Worm (Caenorhabditis elegans) whole organism, early embryonic: ENCODE measurements around the gene F58A6.2.

Experiments
- F13C5.2 ChIP-seq: sonication (generic microtip); optimal IDR thresholded peaks from 2 replicates; lab custom pipeline; 2017; ENCODE audit warnings: mild to moderate bottlenecking, missing genetic modification characterization, inconsistent platforms, missing compliant biosample characterization
- ceh-36 ChIP-seq: sonication (generic microtip); optimal IDR thresholded peaks from 2 replicates; lab custom pipeline; 2016; ENCODE audit warnings: missing genetic modification characterization, inconsistent platforms, missing compliant biosample characterization
- hmbx-1 ChIP-seq: sonication (generic microtip); optimal IDR thresholded peaks from 2 replicates; lab custom pipeline; 2016; ENCODE audit warnings: mild to moderate bottlenecking, missing genetic modification characterization, missing compliant biosample characterization
- hmg-4 ChIP-seq: fragments of 200-800 bp; sonication (Bioruptor generic); optimal IDR thresholded peaks from 2 replicates; lab custom pipeline; 2018; ENCODE audit warnings: mild to moderate bottlenecking, missing genetic modification characterization, missing compliant biosample characterization
- hnd-1 ChIP-seq: sonication (generic microtip); optimal IDR thresholded peaks from 2 replicates; lab custom pipeline; 2016; ENCODE audit warnings: missing genetic modification characterization, missing compliant biosample characterization
- tra-4 ChIP-seq: sonication (generic microtip); optimal IDR thresholded peaks from 2 replicates; lab custom pipeline; 2017; ENCODE audit warnings: missing genetic modification characterization, missing compliant biosample characterization

ce11 chrII:5178609-5179008, 42.1 kb downstream of the F58A6.2 start:
- TF ChIP-seq ceh-36 (tag; lab: Kevin White, UChicago) (no peak), hmg-4 (GFP tag; lab: Kevin White, UChicago) (no peak), hmbx-1 (no peak), tra-4 (no peak), F13C5.2 (tag; lab: Kevin White, UChicago) (no peak), hnd-1 (tag; lab: Kevin White, UChicago) (no peak)
